In the genomic region with DNA sequence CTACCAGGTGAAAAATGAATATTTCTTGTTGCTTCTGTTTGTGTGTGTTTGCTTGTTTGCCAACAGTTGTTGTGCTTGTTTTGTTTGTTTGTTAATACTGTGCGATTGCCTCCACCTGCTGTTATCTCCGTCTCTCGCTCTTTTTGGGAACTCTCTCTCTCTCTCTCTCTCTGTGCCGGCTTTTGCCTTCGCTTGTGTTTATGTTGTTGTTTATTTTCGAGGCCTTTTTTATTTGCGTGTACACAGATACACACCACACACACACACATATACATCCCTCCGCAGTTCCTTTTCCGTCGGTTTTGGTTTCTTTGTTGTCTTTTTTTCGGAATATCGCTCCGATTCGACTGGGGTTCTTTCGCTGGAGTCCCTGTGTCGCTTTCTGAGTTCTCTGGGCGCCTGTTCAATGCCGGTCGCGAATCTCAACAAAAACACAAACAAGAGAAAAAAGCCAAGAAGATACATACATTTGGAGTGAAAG, we compare ENCODE assay signal across 3 fruit fly cellular contexts.
TF ChIP-seq lines count a peak whose summit lies in the region.

No protein-coding gene starts in this region.

TF ChIP-seq in whole organism, embryonic, 481 proteins besides CTCF, POLR2A, EP300 and RAD21 (continued from another document and continues in another):
- TF ChIP-seq CG12071 (GFP tag; optimal IDR thresholded peaks at IDR 0.05; lab: Kevin White, UChicago) (peak; percentile 66), cas (GFP tag; IDR thresholded peaks at IDR 0.05; lab: Robert Waterston, UW) (no peak), lola (GFP tag; optimal IDR thresholded peaks at IDR 0.05; lab: Kevin White, UChicago) (peak in 1 of 3 experiments; percentile 75), CG5245 (GFP tag; optimal IDR thresholded peaks at IDR 0.05; lab: Kevin White, UChicago) (peak; percentile 18), Bteb2 (GFP tag; optimal IDR thresholded peaks at IDR 0.05; lab: Kevin White, UChicago) (peak; percentile 58), CG7786 (GFP tag; optimal IDR thresholded peaks at IDR 0.05; lab: Kevin White, UChicago) (peak; percentile 40), ac (GFP tag; optimal IDR thresholded peaks at IDR 0.05; lab: Kevin White, UChicago) (peak; percentile 97), pb (GFP tag; optimal IDR thresholded peaks at IDR 0.05; lab: Kevin White, UChicago) (peak; percentile 60), stc (GFP tag; IDR thresholded peaks at IDR 0.05; lab: Robert Waterston, UW) (no peak; the same call in 1 of the 2 replicates), ken (GFP tag; IDR thresholded peaks at IDR 0.05; lab: Robert Waterston, UW) (no peak), br (optimal IDR thresholded peaks at IDR 0.05; lab: Kevin White, UChicago) (no peak), jing (GFP tag; optimal IDR thresholded peaks at IDR 0.05; lab: Kevin White, UChicago) (peak; percentile 14), HLH3B (GFP tag; IDR thresholded peaks at IDR 0.05; lab: Robert Waterston, UW) (peak; percentile 61; the same call in 1 of the 2 replicates), CG33557 (GFP tag; optimal IDR thresholded peaks at IDR 0.05; lab: Kevin White, UChicago) (peak; percentile 89), Xrp1 (GFP tag; IDR thresholded peaks at IDR 0.05; lab: Robert Waterston, UW) (peak; percentile 85), tgo (GFP tag; IDR thresholded peaks at IDR 0.05; lab: Robert Waterston, UW) (no peak; the same call in 2 of the 3 replicates), sim (GFP tag; IDR thresholded peaks at IDR 0.05; lab: Robert Waterston, UW) (peak; percentile 27; the same call in 1 of the 2 replicates), C15 (GFP tag; IDR thresholded peaks at IDR 0.05; lab: Robert Waterston, UW) (no peak), CG3726 (GFP tag; IDR thresholded peaks at IDR 0.05; lab: Robert Waterston, UW) (no peak), sisA (GFP tag; IDR thresholded peaks at IDR 0.05; lab: Robert Waterston, UW) (no peak), CG8359 (GFP tag; optimal IDR thresholded peaks at IDR 0.05; lab: Kevin White, UChicago; ENCODE audit: borderline replicate concordance) (peak; percentile 86), CG7745 (tag; optimal IDR thresholded peaks at IDR 0.05; lab: Kevin White, UChicago) (peak; percentile 61), bowl (GFP tag; IDR thresholded peaks at IDR 0.05; lab: Robert Waterston, UW) (no peak), cwo (GFP tag; optimal IDR thresholded peaks at IDR 0.05; lab: Kevin White, UChicago) (no peak), abd-A (tag; optimal IDR thresholded peaks at IDR 0.05; lab: Kevin White, UChicago) (peak; percentile 76), Mes4 (GFP tag; optimal IDR thresholded peaks at IDR 0.05; lab: Kevin White, UChicago) (peak; percentile 82), nerfin-1 (tag; optimal IDR thresholded peaks at IDR 0.05; lab: Kevin White, UChicago) (peak; percentile 78), pum (GFP tag; optimal IDR thresholded peaks at IDR 0.05; lab: Kevin White, UChicago) (peak; percentile 57), klu (GFP tag; IDR thresholded peaks at IDR 0.05; lab: Robert Waterston, UW) (no peak), CG6254 (GFP tag; optimal IDR thresholded peaks at IDR 0.05; lab: Kevin White, UChicago) (peak; percentile 74), B-H2 (GFP tag; optimal IDR thresholded peaks at IDR 0.05; lab: Kevin White, UChicago) (peak; percentile 33), CG13624 (GFP tag; optimal IDR thresholded peaks at IDR 0.05; lab: Kevin White, UChicago) (peak; percentile 27), CG17361 (GFP tag; IDR thresholded peaks at IDR 0.05; lab: Robert Waterston, UW) (peak; percentile 71; the same call in 2 of the 3 replicates), wor (GFP tag; IDR thresholded peaks at IDR 0.05; lab: Robert Waterston, UW) (no peak), her (GFP tag; optimal IDR thresholded peaks at IDR 0.05; lab: Kevin White, UChicago) (peak; percentile 60), CG15269 (tag; optimal IDR thresholded peaks at IDR 0.05; lab: Kevin White, UChicago) (peak; percentile 26), CHES-1-like (GFP tag; optimal IDR thresholded peaks at IDR 0.05; lab: Kevin White, UChicago) (peak; percentile 81), CG6765 (GFP tag; optimal IDR thresholded peaks at IDR 0.05; lab: Kevin White, UChicago) (peak; percentile 55), HLHmδ (GFP tag; optimal IDR thresholded peaks at IDR 0.05; lab: Kevin White, UChicago) (peak; percentile 73), HmgD (GFP tag; optimal IDR thresholded peaks at IDR 0.05; lab: Kevin White, UChicago) (peak; percentile 26), CG16815 (GFP tag; optimal IDR thresholded peaks at IDR 0.05; lab: Kevin White, UChicago) (peak; percentile 7)

TF ChIP-seq in whole organism, prepupa, 60 proteins besides CTCF, POLR2A, EP300 and RAD21 (continued from another document):
- peak; percentile 65 for TF ChIP-seq CG3919 (GFP tag; optimal IDR thresholded peaks at IDR 0.05; lab: Kevin White, UChicago)
- TF ChIP-seq ss (GFP tag; optimal IDR thresholded peaks at IDR 0.05; lab: Kevin White, UChicago) = peak; percentile 96
- peak; percentile 94 for TF ChIP-seq CG6808 (GFP tag; optimal IDR thresholded peaks at IDR 0.05; lab: Kevin White, UChicago)
- peak in 1 of 2 experiments; percentile 34 for TF ChIP-seq salr (GFP tag; optimal IDR thresholded peaks at IDR 0.05; lab: Kevin White, UChicago)
- peak; percentile 74 for TF ChIP-seq net (GFP tag; optimal IDR thresholded peaks at IDR 0.05; lab: Kevin White, UChicago)
- peak; percentile 75 for TF ChIP-seq CG7368 (GFP tag; optimal IDR thresholded peaks at IDR 0.05; lab: Kevin White, UChicago)
- peak; percentile 80 for TF ChIP-seq fd85E (GFP tag; optimal IDR thresholded peaks at IDR 0.05; lab: Kevin White, UChicago)
- TF ChIP-seq CG8119 (GFP tag; IDR thresholded peaks at IDR 0.05; lab: Robert Waterston, UW) = peak; percentile 60
- TF ChIP-seq spab (GFP tag; optimal IDR thresholded peaks at IDR 0.05; lab: Kevin White, UChicago) = peak; percentile 92
- peak; percentile 80 for TF ChIP-seq CG34406 (GFP tag; optimal IDR thresholded peaks at IDR 0.05; lab: Kevin White, UChicago)
- peak; percentile 85 for TF ChIP-seq CG16779 (tag; optimal IDR thresholded peaks at IDR 0.05; lab: Kevin White, UChicago)
- TF ChIP-seq dac (GFP tag; optimal IDR thresholded peaks at IDR 0.05; lab: Kevin White, UChicago) = no peak
- peak; percentile 81 for TF ChIP-seq Blimp-1 (GFP tag; optimal IDR thresholded peaks at IDR 0.05; lab: Kevin White, UChicago)
- TF ChIP-seq Hr39 (GFP tag; optimal IDR thresholded peaks at IDR 0.05; lab: Kevin White, UChicago) = no peak
- no peak for TF ChIP-seq CG11294 (GFP tag; IDR thresholded peaks at IDR 0.05; lab: Robert Waterston, UW)
- no peak for TF ChIP-seq CG31627 (GFP tag; optimal IDR thresholded peaks at IDR 0.05; lab: Kevin White, UChicago)
- peak; percentile 92 for TF ChIP-seq dsx (GFP tag; optimal IDR thresholded peaks at IDR 0.05; lab: Kevin White, UChicago; ENCODE audit: poor library complexity, severe bottlenecking)
- TF ChIP-seq Met (GFP tag; optimal IDR thresholded peaks at IDR 0.05; lab: Kevin White, UChicago) = peak; percentile 77
- TF ChIP-seq CG11762 (GFP tag; optimal IDR thresholded peaks at IDR 0.05; lab: Kevin White, UChicago; ENCODE audit: insufficient read depth) = peak; percentile 42
- TF ChIP-seq Ets96B (tag; optimal IDR thresholded peaks at IDR 0.05; lab: Kevin White, UChicago) = peak; percentile 84
- TF ChIP-seq svp (GFP tag; lab: Kevin White, UChicago) = peak; percentile 92
- TF ChIP-seq CG6854 (GFP tag; optimal IDR thresholded peaks at IDR 0.05; lab: Kevin White, UChicago) = peak; percentile 98
- peak; percentile 42 for TF ChIP-seq cyc (GFP tag; optimal IDR thresholded peaks at IDR 0.05; lab: Kevin White, UChicago)
- TF ChIP-seq CG15336 (GFP tag; IDR thresholded peaks at IDR 0.05; lab: Robert Waterston, UW) = peak; percentile 46; the same call in 1 of the 2 replicates
- TF ChIP-seq Sox15 (GFP tag; optimal IDR thresholded peaks at IDR 0.05; lab: Kevin White, UChicago) = no peak
- peak; percentile 88 for TF ChIP-seq CG1621 (tag; optimal IDR thresholded peaks at IDR 0.05; lab: Kevin White, UChicago)
- TF ChIP-seq CG6276 (GFP tag; optimal IDR thresholded peaks at IDR 0.05; lab: Kevin White, UChicago) = peak; percentile 63
- peak; percentile 63 for TF ChIP-seq fd59A (GFP tag; optimal IDR thresholded peaks at IDR 0.05; lab: Kevin White, UChicago)
- TF ChIP-seq Hr4 (GFP tag; optimal IDR thresholded peaks at IDR 0.05; lab: Kevin White, UChicago) = no peak
- peak; percentile 88 for TF ChIP-seq CG10669 (GFP tag; optimal IDR thresholded peaks at IDR 0.05; lab: Kevin White, UChicago)
- TF ChIP-seq Eip75B (GFP tag; optimal IDR thresholded peaks at IDR 0.05; lab: Kevin White, UChicago) = peak; percentile 71
- peak; percentile 58 for TF ChIP-seq CG10631 (GFP tag; optimal IDR thresholded peaks at IDR 0.05; lab: Kevin White, UChicago)
- TF ChIP-seq CG32006 (GFP tag; optimal IDR thresholded peaks at IDR 0.05; lab: Kevin White, UChicago) = peak; percentile 31
- TF ChIP-seq CG8632 (GFP tag; optimal IDR thresholded peaks at IDR 0.05; lab: Kevin White, UChicago) = peak; percentile 77
- peak; percentile 98 for TF ChIP-seq fkh (GFP tag; optimal IDR thresholded peaks at IDR 0.05; lab: Kevin White, UChicago)
- peak; percentile 64 for TF ChIP-seq Lpt (GFP tag; optimal IDR thresholded peaks at IDR 0.05; lab: Kevin White, UChicago)
- TF ChIP-seq Smox (GFP tag; optimal IDR thresholded peaks at IDR 0.05; lab: Kevin White, UChicago) = peak; percentile 72
- peak; percentile 82 for TF ChIP-seq CG6163 (GFP tag; IDR thresholded peaks at IDR 0.05; lab: Robert Waterston, UW)
- peak; percentile 92 for TF ChIP-seq Sox102F (GFP tag; optimal IDR thresholded peaks at IDR 0.05; lab: Kevin White, UChicago)
TF ChIP-seq in whole organism, prepupa: peak in this region for 51.

TF ChIP-seq in whole organism, wandering third instar larva, 38 proteins besides CTCF, POLR2A, EP300 and RAD21 (continued from another document):
- TF ChIP-seq dsf (GFP tag; optimal IDR thresholded peaks at IDR 0.05; lab: Kevin White, UChicago; ENCODE audit: borderline replicate concordance) = no peak
- peak; percentile 69 for TF ChIP-seq fru (GFP tag; optimal IDR thresholded peaks at IDR 0.05; lab: Kevin White, UChicago)
- peak; percentile 65 for TF ChIP-seq rgr (GFP tag; optimal IDR thresholded peaks at IDR 0.05; lab: Kevin White, UChicago)
- TF ChIP-seq Jra (GFP tag; optimal IDR thresholded peaks at IDR 0.05; lab: Kevin White, UChicago) = peak; percentile 40
- peak; percentile 48 for TF ChIP-seq woc (GFP tag; optimal IDR thresholded peaks at IDR 0.05; lab: Kevin White, UChicago)
- peak; percentile 35 for TF ChIP-seq brk (GFP tag; optimal IDR thresholded peaks at IDR 0.05; lab: Kevin White, UChicago)
- TF ChIP-seq tai (GFP tag; optimal IDR thresholded peaks at IDR 0.05; lab: Kevin White, UChicago) = no peak
- peak in 1 of 2 experiments; percentile 57 for TF ChIP-seq foxo (GFP tag; optimal IDR thresholded peaks at IDR 0.05; lab: Kevin White, UChicago)
- TF ChIP-seq CG9705 (GFP tag; optimal IDR thresholded peaks at IDR 0.05; lab: Kevin White, UChicago) = peak; percentile 68
- TF ChIP-seq Rel (GFP tag; optimal IDR thresholded peaks at IDR 0.05; lab: Kevin White, UChicago) = peak; percentile 74
- peak; percentile 82 for TF ChIP-seq Rel (tag; optimal IDR thresholded peaks at IDR 0.05; lab: Kevin White, UChicago)
- TF ChIP-seq br (GFP tag; optimal IDR thresholded peaks at IDR 0.05; lab: Kevin White, UChicago) = peak; percentile 78
